Worm (Caenorhabditis elegans) whole organism, early embryonic: ENCODE results near the gene F28E10.4.

ENCODE experiments used
- B0310.2 ChIP-seq: sonication (generic microtip); optimal IDR thresholded peaks from 2 replicates; lab custom pipeline; 2016; ENCODE audit warnings: mild to moderate bottlenecking, missing genetic modification characterization, missing compliant biosample characterization
- F13C5.2 ChIP-seq: sonication (generic microtip); optimal IDR thresholded peaks from 2 replicates; lab custom pipeline; 2017; ENCODE audit warnings: mild to moderate bottlenecking, missing genetic modification characterization, inconsistent platforms, missing compliant biosample characterization
- aly-1 ChIP-seq: sonication (generic microtip); optimal IDR thresholded peaks from 2 replicates; lab custom pipeline; 2016; ENCODE audit warnings: missing genetic modification characterization, missing compliant biosample characterization
- ama-1 ChIP-seq: fragments of 150-350 bp; optimal IDR thresholded peaks from 2 replicates; lab custom pipeline; 2014
- ceh-13 ChIP-seq: fragments of 200-800 bp; sonication (Bioruptor generic); optimal IDR thresholded peaks from 2 replicates; lab custom pipeline; 2018; ENCODE audit warnings: mild to moderate bottlenecking, missing genetic modification characterization, missing compliant biosample characterization
- ceh-36 ChIP-seq: sonication (generic microtip); optimal IDR thresholded peaks from 2 replicates; lab custom pipeline; 2016; ENCODE audit warnings: missing genetic modification characterization, inconsistent platforms, missing compliant biosample characterization
- ets-7 ChIP-seq: sonication (generic microtip); optimal IDR thresholded peaks from 2 replicates; lab custom pipeline; 2016; ENCODE audit warnings: missing genotype, missing genetic modification characterization, missing compliant biosample characterization
- flt-1 ChIP-seq: fragments of 200-800 bp; sonication (Bioruptor generic); IDR thresholded peaks from 2 replicates; pipeline ENCODE4 v1.3.6; 2022; ENCODE audit warnings: missing genetic modification characterization, missing compliant biosample characterization
- hmbx-1 ChIP-seq: sonication (generic microtip); optimal IDR thresholded peaks from 2 replicates; lab custom pipeline; 2016; ENCODE audit warnings: mild to moderate bottlenecking, missing genetic modification characterization, missing compliant biosample characterization
- hmg-4 ChIP-seq: fragments of 200-800 bp; sonication (Bioruptor generic); optimal IDR thresholded peaks from 2 replicates; lab custom pipeline; 2018; ENCODE audit warnings: mild to moderate bottlenecking, missing genetic modification characterization, missing compliant biosample characterization
- hnd-1 ChIP-seq: sonication (generic microtip); optimal IDR thresholded peaks from 2 replicates; lab custom pipeline; 2016; ENCODE audit warnings: missing genetic modification characterization, missing compliant biosample characterization
- pes-1 ChIP-seq: fragments of 200-800 bp; sonication (Bioruptor generic); IDR thresholded peaks from 2 replicates; pipeline ENCODE4 v1.3.6; 2022; ENCODE audit warnings: missing genetic modification reagents, missing genetic modification characterization, missing compliant biosample characterization
- scrt-1 ChIP-seq: fragments of 200-800 bp; sonication (Bioruptor generic); IDR thresholded peaks from 2 replicates; pipeline ENCODE4 v1.3.6; 2022; ENCODE audit warnings: missing genetic modification characterization, missing compliant biosample characterization
- sea-1 ChIP-seq: fragments of 200-800 bp; sonication (Bioruptor generic); conservative IDR thresholded peaks from 2 replicates; pipeline ENCODE4 v1.3.6; 2022; ENCODE audit warnings: missing genetic modification characterization, missing compliant biosample characterization
- tbx-11 ChIP-seq: fragments of 200-800 bp; sonication (Bioruptor generic); IDR thresholded peaks from 2 replicates; pipeline ENCODE4 v1.3.6; 2022; ENCODE audit warnings: missing genetic modification characterization, missing compliant biosample characterization
- tbx-37 ChIP-seq: fragments of 200-800 bp; sonication (Bioruptor generic); conservative IDR thresholded peaks from 2 replicates; pipeline ENCODE4 v1.3.6; 2022; ENCODE audit warnings: missing genetic modification reagents, missing genetic modification characterization, missing compliant biosample characterization
- tra-4 ChIP-seq: sonication (generic microtip); optimal IDR thresholded peaks from 2 replicates; lab custom pipeline; 2017; ENCODE audit warnings: missing genetic modification characterization, missing compliant biosample characterization

F28E10.4 gene

ce11 chrIV:4557130-4557529, 10.1 kb downstream of the F28E10.4 start:
- TF ChIP-seq aly-1 (tag; lab: Kevin White, UChicago) (no peak), sea-1 (GFP tag; lab: Robert Waterston, UW) (no peak), ceh-36 (tag; lab: Kevin White, UChicago) (no peak), tbx-11 (no peak), flt-1 (no peak), scrt-1 (GFP tag; lab: Robert Waterston, UW) (no peak), tra-4 (no peak), hmbx-1 (no peak), ets-7 (tag; lab: Kevin White, UChicago) (no peak), B0310.2 (tag; lab: Kevin White, UChicago) (no peak), tbx-37 (GFP tag; lab: Robert Waterston, UW) (no peak), F13C5.2 (tag; lab: Kevin White, UChicago) (no peak), pes-1 (GFP tag; lab: Robert Waterston, UW) (no peak), ceh-13 (GFP tag; lab: Kevin White, UChicago) (no peak), ama-1 (lab: Kevin White, UChicago) (no peak), hmg-4 (no peak), hnd-1 (tag; lab: Kevin White, UChicago) (no peak)

- TF ChIP-seq scrt-1 (GFP tag; lab: Robert Waterston, UW) (no peak), ceh-13 (GFP tag; lab: Kevin White, UChicago) (no peak), aly-1 (tag; lab: Kevin White, UChicago) (no peak), F13C5.2 (tag; lab: Kevin White, UChicago) (no peak), flt-1 (no peak), hnd-1 (tag; lab: Kevin White, UChicago) (no peak), B0310.2 (tag; lab: Kevin White, UChicago) (no peak), tbx-11 (no peak), tbx-37 (GFP tag; lab: Robert Waterston, UW) (no peak), hmg-4 (no peak), ceh-36 (tag; lab: Kevin White, UChicago) (no peak), hmbx-1 (no peak), tra-4 (no peak), ama-1 (lab: Kevin White, UChicago) (no peak), pes-1 (GFP tag; lab: Robert Waterston, UW) (no peak), ets-7 (tag; lab: Kevin White, UChicago) (no peak)
Observed at ce11 chrIV:4551562-4551961, 15.7 kb downstream of the F28E10.4 start.

ce11 chrIV:4548253-4548652, 19.0 kb downstream of the F28E10.4 start, which contains the start of gene ZK185.1:
ZK185.1 (plus strand) TSS chrIV:4548553.
- TF ChIP-seq aly-1 (tag; lab: Kevin White, UChicago), result peak; percentile 5
- no peak for TF ChIP-seq hnd-1 (tag; lab: Kevin White, UChicago)

ce11 chrIV:4545818-4546217, 21.4 kb downstream of the F28E10.4 start, which contains the start of gene ZK185.5:
ZK185.5 (minus strand) TSS chrIV:4545918.
- TF ChIP-seq tra-4 (no peak), F13C5.2 (tag; lab: Kevin White, UChicago) (no peak), pes-1 (GFP tag; lab: Robert Waterston, UW) (no peak), flt-1 (no peak), hmg-4 (no peak), ama-1 (lab: Kevin White, UChicago) (no peak)

- no peak for TF ChIP-seq ama-1 (lab: Kevin White, UChicago)
- TF ChIP-seq ceh-36 (tag; lab: Kevin White, UChicago), result no peak
- TF ChIP-seq hmbx-1, result no peak
- TF ChIP-seq pes-1 (GFP tag; lab: Robert Waterston, UW), result no peak
- no peak for TF ChIP-seq tbx-11
- TF ChIP-seq B0310.2 (tag; lab: Kevin White, UChicago), result no peak
- TF ChIP-seq ceh-13 (GFP tag; lab: Kevin White, UChicago), result no peak
- no peak for TF ChIP-seq sea-1 (GFP tag; lab: Robert Waterston, UW)
- no peak for TF ChIP-seq flt-1
- no peak for TF ChIP-seq hmg-4
- TF ChIP-seq scrt-1 (GFP tag; lab: Robert Waterston, UW), result no peak
- no peak for TF ChIP-seq tbx-37 (GFP tag; lab: Robert Waterston, UW)
- no peak for TF ChIP-seq ets-7 (tag; lab: Kevin White, UChicago)
- no peak for TF ChIP-seq F13C5.2 (tag; lab: Kevin White, UChicago)
- no peak for TF ChIP-seq hnd-1 (tag; lab: Kevin White, UChicago)
Observed at ce11 chrIV:4544215-4544614, 23.0 kb downstream of the F28E10.4 start.

ce11 chrIV:4542972-4543371, 24.3 kb downstream of the F28E10.4 start:
- TF ChIP-seq tbx-37 (GFP tag; lab: Robert Waterston, UW) (no peak), sea-1 (GFP tag; lab: Robert Waterston, UW) (no peak), aly-1 (tag; lab: Kevin White, UChicago) (no peak), ets-7 (tag; lab: Kevin White, UChicago) (no peak), flt-1 (no peak), ceh-13 (GFP tag; lab: Kevin White, UChicago) (no peak), F13C5.2 (tag; lab: Kevin White, UChicago) (no peak), hnd-1 (tag; lab: Kevin White, UChicago) (no peak), B0310.2 (tag; lab: Kevin White, UChicago) (no peak), ceh-36 (tag; lab: Kevin White, UChicago) (no peak), pes-1 (GFP tag; lab: Robert Waterston, UW) (no peak), tra-4 (no peak), ama-1 (lab: Kevin White, UChicago) (no peak), hmbx-1 (no peak), tbx-11 (no peak), hmg-4 (no peak), scrt-1 (GFP tag; lab: Robert Waterston, UW) (no peak)

ce11 chrIV:4541195-4541594, 26.0 kb downstream of the F28E10.4 start:
- TF ChIP-seq hnd-1 (tag; lab: Kevin White, UChicago) (no peak), tbx-11 (no peak), sea-1 (GFP tag; lab: Robert Waterston, UW) (no peak), B0310.2 (tag; lab: Kevin White, UChicago) (no peak)
